Worm (Caenorhabditis elegans): ENCODE data around the gene Y82E9BR.20.
A peak's percentile ranks its signal among the peaks of the same experiment; 100 is the strongest.

Gene Y82E9BR.20

DNA sequence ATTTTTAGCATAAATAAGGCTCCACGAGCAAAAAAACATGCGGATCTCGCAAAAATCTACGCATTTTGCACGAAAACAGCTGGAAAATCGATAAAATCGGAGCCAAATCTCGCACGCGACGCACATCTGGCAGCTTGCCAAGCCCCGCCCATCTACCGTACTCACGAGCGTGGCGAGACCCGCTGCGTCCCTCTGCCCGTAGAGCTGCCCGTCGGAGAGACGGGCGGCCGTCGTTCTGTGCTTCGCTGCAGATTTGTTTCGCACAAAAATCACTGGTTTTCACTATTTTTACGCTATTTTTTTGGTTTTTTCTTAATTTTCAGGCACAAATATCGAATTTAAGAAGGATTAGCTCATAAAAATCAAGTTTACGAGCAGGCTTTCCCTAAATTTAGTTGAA is 44.5 kb downstream of the Y82E9BR.20 start (continued):
- TF ChIP-seq zfp-2 (tag; optimal IDR thresholded peaks at IDR 0.05): peak; percentile 97
- TF ChIP-seq set-16 (GFP tag; IDR thresholded peaks at IDR 0.05): peak; percentile 96
- peak; percentile 77 for TF ChIP-seq dpl-1 (GFP tag; optimal IDR thresholded peaks at IDR 0.05)
- TF ChIP-seq cey-2 (tag; optimal IDR thresholded peaks at IDR 0.05; ENCODE audit: borderline replicate concordance, insufficient read depth): no peak
- TF ChIP-seq mxl-3 (GFP tag; optimal IDR thresholded peaks at IDR 0.05): peak; percentile 82
- peak; percentile 71 for TF ChIP-seq F37D6.2 (tag; optimal IDR thresholded peaks at IDR 0.05)
- TF ChIP-seq egl-43 (GFP tag; IDR thresholded peaks at IDR 0.05): peak; percentile 63
- TF ChIP-seq nhr-6 (tag; optimal IDR thresholded peaks at IDR 0.05): peak; percentile 84
- peak; percentile 96 to 99 for TF ChIP-seq lsy-2 (tag; optimal IDR thresholded peaks at IDR 0.05)
- peak; percentile 89 for TF ChIP-seq rbr-2 (tag; optimal IDR thresholded peaks at IDR 0.05)
- no peak for TF ChIP-seq zag-1 (tag; optimal IDR thresholded peaks at IDR 0.05)
- TF ChIP-seq saeg-2 (GFP tag; IDR thresholded peaks at IDR 0.05): peak; percentile 72; the same call in 1 of the 2 replicates
- peak; percentile 51 to 94 for TF ChIP-seq ZK546.5 (tag; optimal IDR thresholded peaks at IDR 0.05)
- peak; percentile 89 for TF ChIP-seq dve-1 (tag; optimal IDR thresholded peaks at IDR 0.05; ENCODE audit: insufficient read depth)
- peak; percentile 79 for TF ChIP-seq arid-1 (GFP tag; conservative IDR thresholded peaks at IDR 0.05)
- TF ChIP-seq nhr-28 (tag; optimal IDR thresholded peaks at IDR 0.05): peak; percentile 64
- peak; percentile 77 for TF ChIP-seq ceh-20 (GFP tag; IDR thresholded peaks at IDR 0.05)
- TF ChIP-seq ztf-11 (tag; optimal IDR thresholded peaks at IDR 0.05): no peak
- peak; percentile 82 for TF ChIP-seq pha-4 (GFP tag; IDR thresholded peaks at IDR 0.05)
- no peak for TF ChIP-seq pha-4 (tag; optimal IDR thresholded peaks at IDR 0.05)
- no peak for TF ChIP-seq dmd-8 (GFP tag; IDR thresholded peaks at IDR 0.05)
- peak; percentile 34 for TF ChIP-seq F49E8.2 (tag; optimal IDR thresholded peaks at IDR 0.05; ENCODE audit: borderline replicate concordance)
- no peak for TF ChIP-seq skn-1 (tag; optimal IDR thresholded peaks at IDR 0.05)
- TF ChIP-seq ceh-44 (GFP tag; IDR thresholded peaks at IDR 0.05): peak; percentile 76
- peak; percentile 93 for TF ChIP-seq aha-1 (tag)
- TF ChIP-seq nhr-25 (tag; optimal IDR thresholded peaks at IDR 0.05; ENCODE audit: borderline replicate concordance, insufficient read depth): peak; percentile 74
- TF ChIP-seq lin-38 (GFP tag; IDR thresholded peaks at IDR 0.05): peak; percentile 89
- TF ChIP-seq dmd-9 (GFP tag; IDR thresholded peaks at IDR 0.05): 0 out of 2 replicates have a peak, but pooled peaks have one; percentile 64
- peak; percentile 91 for TF ChIP-seq nhr-11 (tag; optimal IDR thresholded peaks at IDR 0.05)
- TF ChIP-seq dmd-6 (GFP tag; IDR thresholded peaks at IDR 0.05): peak; percentile 82
- 0 out of 2 replicates have a peak, but pooled peaks have one; percentile 23 for TF ChIP-seq lin-29 (GFP tag; IDR thresholded peaks at IDR 0.05)
- peak; percentile 61 for TF ChIP-seq mdt-29 (GFP tag; IDR thresholded peaks at IDR 0.05)
- peak; percentile 13 for TF ChIP-seq nhr-237 (tag; optimal IDR thresholded peaks at IDR 0.05)
- peak; percentile 16; the same call in 1 of the 2 replicates for TF ChIP-seq php-3 (GFP tag; IDR thresholded peaks at IDR 0.05)
- no peak for TF ChIP-seq ceh-82 (tag; optimal IDR thresholded peaks at IDR 0.05)
- peak; percentile 86 for TF ChIP-seq hlh-11 (tag; optimal IDR thresholded peaks at IDR 0.05)
- peak; percentile 36 to 73 for TF ChIP-seq mdl-1 (tag; optimal IDR thresholded peaks at IDR 0.05)
- TF ChIP-seq R02D3.7 (tag; optimal IDR thresholded peaks at IDR 0.05): no peak
- peak; percentile 7 for TF ChIP-seq snpc-4 (tag; optimal IDR thresholded peaks at IDR 0.05)
- peak; percentile 84 for TF ChIP-seq T26A8.4 (GFP tag; IDR thresholded peaks at IDR 0.05)
- no peak for TF ChIP-seq gei-8 (GFP tag; optimal IDR thresholded peaks at IDR 0.05)
- TF ChIP-seq snpc-1.2 (GFP tag; IDR thresholded peaks at IDR 0.05): peak; percentile 33; the same call in 1 of the 2 replicates
- TF ChIP-seq lin-15B (tag; optimal IDR thresholded peaks at IDR 0.05): peak; percentile 12
- TF ChIP-seq pqm-1 (tag; optimal IDR thresholded peaks at IDR 0.05): peak; percentile 14
- no peak for TF ChIP-seq nhr-111 (GFP tag; optimal IDR thresholded peaks at IDR 0.05)
- peak; percentile 60 for TF ChIP-seq spr-3 (GFP tag; optimal IDR thresholded peaks at IDR 0.05)
- peak; percentile 82 for TF ChIP-seq T20F7.1 (GFP tag; optimal IDR thresholded peaks at IDR 0.05)
- no peak for TF ChIP-seq sdz-12 (GFP tag; optimal IDR thresholded peaks at IDR 0.05)
- TF ChIP-seq Y48G9A.11 (GFP tag; IDR thresholded peaks at IDR 0.05): peak; percentile 66; the same call in 1 of the 2 replicates
- TF ChIP-seq hif-1 (tag; optimal IDR thresholded peaks at IDR 0.05): peak; percentile 10 to 79
- TF ChIP-seq nhr-42 (GFP tag; IDR thresholded peaks at IDR 0.05): peak; percentile 87
